Worm (Caenorhabditis elegans) whole organism, L4 larva: ENCODE measurements around the gene catp-8.

ENCODE experiments used
- F10B5.3 ChIP-seq: sonication (generic microtip); optimal IDR thresholded peaks from 2 replicates; lab custom pipeline; 2016; ENCODE audit warnings: mild to moderate bottlenecking, missing genetic modification characterization, missing compliant biosample characterization
- F37D6.2 ChIP-seq: sonication (generic microtip); optimal IDR thresholded peaks from 2 replicates; lab custom pipeline; 2016; ENCODE audit warnings: mild to moderate bottlenecking, missing genetic modification characterization, missing compliant biosample characterization
- F44E2.7 ChIP-seq: fragments of 200-800 bp; sonication (Bioruptor generic); IDR thresholded peaks from 2 replicates; pipeline ENCODE4 v2.1.2; 2022; ENCODE audit warnings: missing genetic modification characterization, missing compliant biosample characterization
- R02D3.7 ChIP-seq: fragments of 150-350 bp; sonication (generic microtip); optimal IDR thresholded peaks from 3 replicates; lab custom pipeline; 2014; ENCODE audit warnings: missing biosample characterization, missing genetic modification characterization
- aha-1 ChIP-seq: fragments of 150-350 bp; peaks from one replicate; lab custom pipeline; 2014; ENCODE audit warnings: missing biosample characterization, missing genetic modification characterization
- aly-2 ChIP-seq: sonication (generic microtip); optimal IDR thresholded peaks from 2 replicates; lab custom pipeline; 2018; ENCODE audit warnings: missing biosample characterization, missing genetic modification characterization
- ama-1 ChIP-seq: fragments of 150-350 bp; optimal IDR thresholded peaks from 2 replicates; lab custom pipeline; 2014; ENCODE audit warnings: inconsistent platforms, mixed read lengths
- arid-1 ChIP-seq: fragments of 200-800 bp; sonication (Bioruptor generic); conservative IDR thresholded peaks from 2 replicates; pipeline ENCODE4 v1.3.6; 2022; ENCODE audit warnings: missing genetic modification reagents, missing genetic modification characterization, missing compliant biosample characterization
- daf-16 ChIP-seq, 3 experiments: sonication (generic microtip); optimal IDR thresholded peaks; 2 replicates each; lab custom pipeline; 2016 to 2017; ENCODE audit warnings: missing genetic modification characterization in 3 of 3, missing genetic modification reagents in 3 of 3, mild to moderate bottlenecking in 2 of 3, missing compliant biosample characterization in 2 of 3, missing biosample characterization in 1 of 3, moderate library complexity in 1 of 3
- dmd-6 ChIP-seq: fragments of 200-800 bp; sonication (Bioruptor generic); IDR thresholded peaks from 2 replicates; pipeline ENCODE4 v1.3.6; 2022; ENCODE audit warnings: missing genetic modification reagents, missing genetic modification characterization, missing compliant biosample characterization
- dpl-1 ChIP-seq: fragments of 150-350 bp; optimal IDR thresholded peaks from 2 replicates; lab custom pipeline; 2014; ENCODE audit warnings: missing biosample characterization, missing genetic modification reagents, missing genetic modification characterization
- dve-1 ChIP-seq: sonication (generic microtip); optimal IDR thresholded peaks from 2 replicates; lab custom pipeline; 2017; ENCODE audit warnings: antibody characterized with exemption, mild to moderate bottlenecking, missing genetic modification characterization, missing compliant biosample characterization; ENCODE audit not compliant: insufficient read depth
- hlh-11 ChIP-seq: fragments of 200-800 bp; sonication (Bioruptor generic); optimal IDR thresholded peaks from 2 replicates; lab custom pipeline; 2018; ENCODE audit warnings: mild to moderate bottlenecking, missing genetic modification characterization, missing compliant biosample characterization
- hlh-30 ChIP-seq: sonication (generic microtip); optimal IDR thresholded peaks from 2 replicates; lab custom pipeline; 2017; ENCODE audit warnings: antibody characterized with exemption, mild to moderate bottlenecking, missing genetic modification characterization, missing compliant biosample characterization; ENCODE audit not compliant: insufficient read depth
- hmg-1.1 ChIP-seq: fragments of 200-800 bp; sonication (Bioruptor generic); IDR thresholded peaks from 2 replicates; pipeline ENCODE4 v1.3.6; 2022; ENCODE audit warnings: missing genetic modification reagents, missing genetic modification characterization, missing compliant biosample characterization
- lin-1 ChIP-seq: fragments of 200-800 bp; sonication (Bioruptor generic); IDR thresholded peaks from 2 replicates; pipeline ENCODE4 v1.3.6; 2022; ENCODE audit warnings: missing genetic modification reagents, missing genetic modification characterization, missing compliant biosample characterization
- lin-15B ChIP-seq: fragments of 150-350 bp; sonication (generic microtip); optimal IDR thresholded peaks from 3 replicates; lab custom pipeline; 2014; ENCODE audit warnings: missing biosample characterization, missing genetic modification characterization
- lin-38 ChIP-seq: fragments of 200-800 bp; sonication (Bioruptor generic); IDR thresholded peaks from 2 replicates; pipeline ENCODE4 v1.3.6; 2022; ENCODE audit warnings: missing genetic modification reagents, missing genetic modification characterization, missing compliant biosample characterization
- lsy-2 ChIP-seq, 2 experiments: fragments of 150-350 bp in 1 of 2; sonication (generic microtip) in 1 of 2; optimal IDR thresholded peaks; 2 replicates each; lab custom pipeline; 2014 to 2017; ENCODE audit warnings: missing biosample characterization in 2 of 2, missing genetic modification characterization in 2 of 2
- madf-5 ChIP-seq, 2 experiments: fragments of 200-800 bp; sonication (Bioruptor generic); IDR thresholded peaks; 2 replicates each; pipeline ENCODE4 v1.3.6; 2022; ENCODE audit warnings: missing compliant biosample characterization in 2 of 2, missing genetic modification characterization in 2 of 2
- madf-9 ChIP-seq: fragments of 200-800 bp; sonication (Bioruptor generic); conservative IDR thresholded peaks from 2 replicates; pipeline ENCODE4 v1.3.6; 2022; ENCODE audit warnings: missing genetic modification reagents, missing genetic modification characterization, missing compliant biosample characterization
- mdl-1 ChIP-seq, 2 experiments: fragments of 150-350 bp in 1 of 2; sonication (generic microtip) in 1 of 2; optimal IDR thresholded peaks; 2 replicates each; lab custom pipeline; 2014 to 2017; ENCODE audit warnings: missing biosample characterization in 2 of 2, missing genetic modification characterization in 2 of 2
- mep-1 ChIP-seq: fragments of 150-350 bp; sonication (generic microtip); optimal IDR thresholded peaks from 3 replicates; lab custom pipeline; 2014; ENCODE audit warnings: missing biosample characterization, missing genetic modification characterization
- mxl-3 ChIP-seq: fragments of 200-800 bp; sonication (Bioruptor generic); optimal IDR thresholded peaks from 2 replicates; lab custom pipeline; 2018; ENCODE audit warnings: mild to moderate bottlenecking, missing genetic modification characterization, missing compliant biosample characterization
- nhr-11 ChIP-seq: fragments of 150-350 bp; optimal IDR thresholded peaks from 2 replicates; lab custom pipeline; 2014; ENCODE audit warnings: missing biosample characterization, missing genetic modification characterization
- nhr-111 ChIP-seq: fragments of 200-800 bp; sonication (Bioruptor generic); optimal IDR thresholded peaks from 2 replicates; lab custom pipeline; 2018; ENCODE audit warnings: mild to moderate bottlenecking, missing genetic modification characterization, missing compliant biosample characterization
- nhr-237 ChIP-seq: sonication (generic microtip); optimal IDR thresholded peaks from 2 replicates; lab custom pipeline; 2017; ENCODE audit warnings: missing biosample characterization, missing genetic modification characterization
- nhr-25 ChIP-seq: sonication (generic microtip); optimal IDR thresholded peaks from 2 replicates; lab custom pipeline; 2017; ENCODE audit warnings: missing genetic modification characterization, mild to moderate bottlenecking, missing compliant biosample characterization, antibody characterized with exemption, moderate library complexity, borderline replicate concordance; ENCODE audit not compliant: insufficient read depth
- nhr-28 ChIP-seq: fragments of 150-350 bp; optimal IDR thresholded peaks from 2 replicates; lab custom pipeline; 2014; ENCODE audit warnings: missing biosample characterization, missing genetic modification characterization
- nhr-41 ChIP-seq: fragments of 200-800 bp; sonication (Bioruptor generic); IDR thresholded peaks from 2 replicates; pipeline ENCODE4 v1.3.6; 2022; ENCODE audit warnings: missing genetic modification reagents, missing genetic modification characterization, missing compliant biosample characterization
- nhr-42 ChIP-seq: fragments of 200-800 bp; sonication (Bioruptor generic); IDR thresholded peaks from 2 replicates; pipeline ENCODE4 v1.3.6; 2022; ENCODE audit warnings: missing genetic modification characterization, missing compliant biosample characterization
- nhr-77 ChIP-seq: fragments of 150-350 bp; optimal IDR thresholded peaks from 2 replicates; lab custom pipeline; 2014; ENCODE audit warnings: missing biosample characterization, missing genetic modification characterization
- snpc-1.2 ChIP-seq: fragments of 200-800 bp; sonication (Bioruptor generic); IDR thresholded peaks from 2 replicates; pipeline ENCODE4 v1.3.6; 2022; ENCODE audit warnings: missing genetic modification reagents, missing genetic modification characterization, missing compliant biosample characterization
- snpc-4 ChIP-seq: fragments of 150-350 bp; optimal IDR thresholded peaks from 2 replicates; lab custom pipeline; 2014; ENCODE audit warnings: missing biosample characterization, missing genetic modification characterization
- unc-62 ChIP-seq, 3 experiments: fragments of 150-350 bp in 1 of 3; sonication (generic microtip); optimal IDR thresholded peaks in 2 of 3; peaks in 1 of 3; 1 replicate in 1 of 3; 2 replicates in 2 of 3; lab custom pipeline; 2014 to 2017; ENCODE audit warnings: missing biosample characterization in 3 of 3, missing genetic modification characterization in 3 of 3, missing genetic modification reagents in 3 of 3, missing genotype in 1 of 3
- vab-7 ChIP-seq: fragments of 200-800 bp; sonication (Bioruptor generic); IDR thresholded peaks from 2 replicates; pipeline ENCODE4 v1.3.6; 2022; ENCODE audit warnings: missing genetic modification reagents, missing genetic modification characterization, missing compliant biosample characterization
- zip-11 ChIP-seq: fragments of 200-800 bp; sonication (Bioruptor generic); IDR thresholded peaks from 2 replicates; pipeline ENCODE4 v1.3.6; 2022; ENCODE audit warnings: missing genetic modification characterization, missing compliant biosample characterization
- zip-2 ChIP-seq: fragments of 150-350 bp; optimal IDR thresholded peaks from 2 replicates; lab custom pipeline; 2014; ENCODE audit warnings: missing biosample characterization, missing genetic modification characterization
- ztf-11 ChIP-seq: fragments of 150-350 bp; optimal IDR thresholded peaks from 2 replicates; lab custom pipeline; 2014; ENCODE audit warnings: missing biosample characterization, missing genetic modification characterization

catp-8 gene

ce11 chrIV:11489610-11490339 lies 10.7 kb upstream of the catp-8 start:
- no peak for TF ChIP-seq F37D6.2 (tag; lab: Kevin White, UChicago)
- TF ChIP-seq nhr-11 (tag; lab: Kevin White, UChicago): peak; percentile 51
- no peak for TF ChIP-seq ztf-11 (tag; lab: Kevin White, UChicago)
- peak; percentile 22; the same call in 1 of the 2 replicates for TF ChIP-seq lin-38 (GFP tag; lab: Robert Waterston, UW)
- TF ChIP-seq dve-1 (tag; lab: Kevin White, UChicago): peak; percentile 33
- TF ChIP-seq ama-1: no peak
- peak in 1 of 2 experiments; percentile 46 for TF ChIP-seq daf-16 (GFP tag; optimal IDR thresholded peaks at IDR 0.05; lab: Kevin White, UChicago)
- TF ChIP-seq daf-16 (tag; optimal IDR thresholded peaks at IDR 0.05; lab: Kevin White, UChicago): no peak
- TF ChIP-seq madf-5 (GFP tag; IDR thresholded peaks at IDR 0.05; lab: Robert Waterston, UW): no peak
- peak; percentile 52 for TF ChIP-seq mxl-3 (GFP tag; lab: Kevin White, UChicago)
- TF ChIP-seq lsy-2 (tag; optimal IDR thresholded peaks at IDR 0.05; lab: Kevin White, UChicago): peak in 1 of 2 experiments; percentile 51
- TF ChIP-seq zip-11: no peak
- peak; percentile 1 to 64 for TF ChIP-seq mdl-1 (tag; optimal IDR thresholded peaks at IDR 0.05; lab: Kevin White, UChicago)
- TF ChIP-seq nhr-28 (tag; lab: Kevin White, UChicago): peak; percentile 41
- TF ChIP-seq unc-62 (GFP tag; optimal IDR thresholded peaks at IDR 0.05 in 1 of 2; lab: Kevin White, UChicago): peak in 1 of 2 experiments; percentile 95
- no peak for TF ChIP-seq unc-62 (tag; optimal IDR thresholded peaks at IDR 0.05; lab: Kevin White, UChicago)
- TF ChIP-seq F44E2.7 (GFP tag; lab: Robert Waterston, UW): no peak
- TF ChIP-seq hlh-30: peak; percentile 77
- peak; percentile 88 for TF ChIP-seq aha-1
- TF ChIP-seq dpl-1 (GFP tag; lab: Kevin White, UChicago): peak; percentile 16
- 0 out of 2 replicates have a peak, but pooled peaks have one; percentile 24 for TF ChIP-seq lin-1 (GFP tag; lab: Robert Waterston, UW)
- no peak for TF ChIP-seq nhr-237 (tag; lab: Kevin White, UChicago)
- TF ChIP-seq zip-2 (tag; lab: Kevin White, UChicago): no peak
- TF ChIP-seq snpc-4 (tag; lab: Kevin White, UChicago): no peak
- peak; percentile 32; the same call in 1 of the 2 replicates for TF ChIP-seq dmd-6 (GFP tag; lab: Robert Waterston, UW)
- TF ChIP-seq hmg-1.1 (GFP tag; lab: Robert Waterston, UW): 0 out of 2 replicates have a peak, but pooled peaks have one; percentile 18
- no peak for TF ChIP-seq arid-1 (GFP tag; lab: Robert Waterston, UW)
- TF ChIP-seq hlh-11 (tag; lab: Kevin White, UChicago): peak; percentile 49
- TF ChIP-seq vab-7 (GFP tag; lab: Robert Waterston, UW): no peak
- no peak for TF ChIP-seq lin-15B
- peak; percentile 69 for TF ChIP-seq mep-1 (tag; lab: Kevin White, UChicago)
- TF ChIP-seq F10B5.3 (tag; lab: Kevin White, UChicago): no peak
- TF ChIP-seq nhr-42: no peak
- no peak for TF ChIP-seq snpc-1.2 (GFP tag; lab: Robert Waterston, UW)
- TF ChIP-seq aly-2 (tag; lab: Kevin White, UChicago): no peak
- no peak for TF ChIP-seq nhr-41 (GFP tag; lab: Robert Waterston, UW)
- peak; percentile 66 for TF ChIP-seq nhr-25 (tag; lab: Kevin White, UChicago)
- TF ChIP-seq nhr-77 (tag; lab: Kevin White, UChicago): no peak
- no peak for TF ChIP-seq R02D3.7 (tag; lab: Kevin White, UChicago)
- no peak for TF ChIP-seq madf-9 (GFP tag; lab: Robert Waterston, UW)
- no peak for TF ChIP-seq nhr-111 (GFP tag; lab: Kevin White, UChicago)
